Worm (Caenorhabditis elegans) whole organism, early embryonic: ENCODE data around the gene F53A9.8.

Source experiments
- F13C5.2 ChIP-seq: sonication (generic microtip); optimal IDR thresholded peaks from 2 replicates; lab custom pipeline; 2017; ENCODE audit warnings: mild to moderate bottlenecking, missing genetic modification characterization, inconsistent platforms, missing compliant biosample characterization
- aly-1 ChIP-seq: sonication (generic microtip); optimal IDR thresholded peaks from 2 replicates; lab custom pipeline; 2016; ENCODE audit warnings: missing genetic modification characterization, missing compliant biosample characterization
- ama-1 ChIP-seq: fragments of 150-350 bp; optimal IDR thresholded peaks from 2 replicates; lab custom pipeline; 2014
- ceh-13 ChIP-seq: fragments of 200-800 bp; sonication (Bioruptor generic); optimal IDR thresholded peaks from 2 replicates; lab custom pipeline; 2018; ENCODE audit warnings: mild to moderate bottlenecking, missing genetic modification characterization, missing compliant biosample characterization
- ets-7 ChIP-seq: sonication (generic microtip); optimal IDR thresholded peaks from 2 replicates; lab custom pipeline; 2016; ENCODE audit warnings: missing genotype, missing genetic modification characterization, missing compliant biosample characterization
- flt-1 ChIP-seq: fragments of 200-800 bp; sonication (Bioruptor generic); IDR thresholded peaks from 2 replicates; pipeline ENCODE4 v1.3.6; 2022; ENCODE audit warnings: missing genetic modification characterization, missing compliant biosample characterization
- hmbx-1 ChIP-seq: sonication (generic microtip); optimal IDR thresholded peaks from 2 replicates; lab custom pipeline; 2016; ENCODE audit warnings: mild to moderate bottlenecking, missing genetic modification characterization, missing compliant biosample characterization
- hnd-1 ChIP-seq: sonication (generic microtip); optimal IDR thresholded peaks from 2 replicates; lab custom pipeline; 2016; ENCODE audit warnings: missing genetic modification characterization, missing compliant biosample characterization
- scrt-1 ChIP-seq: fragments of 200-800 bp; sonication (Bioruptor generic); IDR thresholded peaks from 2 replicates; pipeline ENCODE4 v1.3.6; 2022; ENCODE audit warnings: missing genetic modification characterization, missing compliant biosample characterization
- tbx-11 ChIP-seq: fragments of 200-800 bp; sonication (Bioruptor generic); IDR thresholded peaks from 2 replicates; pipeline ENCODE4 v1.3.6; 2022; ENCODE audit warnings: missing genetic modification characterization, missing compliant biosample characterization
- tra-4 ChIP-seq: sonication (generic microtip); optimal IDR thresholded peaks from 2 replicates; lab custom pipeline; 2017; ENCODE audit warnings: missing genetic modification characterization, missing compliant biosample characterization

DNA sequence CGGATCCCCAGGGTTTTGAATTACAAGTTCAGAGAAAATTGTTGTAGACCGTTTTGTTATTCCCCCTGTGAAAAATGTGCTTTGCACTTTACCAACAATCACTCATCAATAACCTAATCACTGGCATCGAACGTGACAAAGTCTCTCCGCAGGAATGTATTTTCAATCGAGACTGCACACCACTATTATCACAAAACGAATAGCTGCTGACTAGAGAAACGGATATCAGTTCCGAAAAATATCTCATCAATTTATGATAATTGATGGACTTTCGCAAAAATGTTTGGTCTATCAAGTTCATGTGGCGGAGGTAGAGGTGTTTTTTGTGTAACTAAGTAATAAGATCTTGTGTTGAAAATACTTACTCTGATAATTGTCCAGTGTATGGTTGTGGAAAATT lies 42.4 kb upstream of the F53A9.8 start:
- TF ChIP-seq ama-1: no peak
- TF ChIP-seq hmbx-1 (tag; lab: Kevin White, UChicago): no peak
- no peak for TF ChIP-seq hnd-1 (tag; lab: Kevin White, UChicago)
- no peak for TF ChIP-seq F13C5.2
- TF ChIP-seq tbx-11 (GFP tag; lab: Robert Waterston, UW): no peak
- TF ChIP-seq aly-1: no peak
- no peak for TF ChIP-seq tra-4 (tag; lab: Kevin White, UChicago)
- no peak for TF ChIP-seq flt-1 (GFP tag; lab: Robert Waterston, UW)
- TF ChIP-seq ceh-13: no peak
- no peak for TF ChIP-seq ets-7 (tag; lab: Kevin White, UChicago)
- TF ChIP-seq scrt-1 (GFP tag; lab: Robert Waterston, UW): no peak
